Worm (Caenorhabditis elegans): ENCODE measurements around the gene hadb-1.

- TF ChIP-seq unc-62 (GFP tag; optimal IDR thresholded peaks at IDR 0.05) (no peak), dpl-1 (GFP tag; optimal IDR thresholded peaks at IDR 0.05) (no peak), ama-1 (optimal IDR thresholded peaks at IDR 0.05) (no peak), blmp-1 (tag; optimal IDR thresholded peaks at IDR 0.05) (no peak), pqm-1 (tag; optimal IDR thresholded peaks at IDR 0.05) (no peak), nhr-237 (tag; optimal IDR thresholded peaks at IDR 0.05) (no peak), nhr-84 (tag; optimal IDR thresholded peaks at IDR 0.05) (no peak), dsc-1 (tag; optimal IDR thresholded peaks at IDR 0.05) (no peak)
Measured at ce11 chrIII:8731310-8731709, 43.0 kb upstream of the hadb-1 start, which contains the start of gene ZK370.4.

Data from whole organism, L1 larva.